Fruit fly (Drosophila melanogaster): ENCODE results near the gene Utx.

- TF ChIP-seq tai (GFP tag; optimal IDR thresholded peaks at IDR 0.05) (no peak), Mio (GFP tag; optimal IDR thresholded peaks at IDR 0.05) (no peak), Jra (GFP tag; optimal IDR thresholded peaks at IDR 0.05) (no peak), pan (optimal IDR thresholded peaks at IDR 0.05) (no peak)
Measured at dm6 chr2L:10272224-10272623, 6.4 kb downstream of the Utx start, which contains the start of gene trk.

Data from whole organism, wandering third instar larva.